Worm (Caenorhabditis elegans) whole organism, mixed stage, embryonic: ENCODE measurements around the gene nhr-282.
"Not testable (repeated sequence)": the region's sequence is repeated elsewhere in the genome, so short reads cannot be mapped to it uniquely, and the experiment has no call there.

ENCODE experiments used
- bed-3 ChIP-seq: fragments of 200-800 bp; sonication (Bioruptor generic); optimal IDR thresholded peaks from 3 replicates; lab custom pipeline; 2018; ENCODE audit warnings: mild to moderate bottlenecking, missing genetic modification characterization, moderate library complexity, missing compliant biosample characterization
- ceh-39 ChIP-seq: fragments of 150-350 bp; optimal IDR thresholded peaks from 2 replicates; lab custom pipeline; 2014; ENCODE audit warnings: missing biosample characterization, missing genetic modification characterization
- ceh-43 ChIP-seq: fragments of 200-800 bp; sonication (Bioruptor generic); optimal IDR thresholded peaks from 2 replicates; lab custom pipeline; 2018; ENCODE audit warnings: mild to moderate bottlenecking, missing genetic modification characterization, moderate library complexity, missing compliant biosample characterization
- ceh-83 ChIP-seq: fragments of 200-800 bp; sonication (Bioruptor generic); optimal IDR thresholded peaks from 2 replicates; lab custom pipeline; 2018; ENCODE audit warnings: mild to moderate bottlenecking, missing genetic modification characterization, missing compliant biosample characterization
- ces-1 ChIP-seq: fragments of 150-350 bp; optimal IDR thresholded peaks from 2 replicates; lab custom pipeline; 2014; ENCODE audit warnings: missing biosample characterization, missing genetic modification reagents, missing genetic modification characterization
- cnd-1 ChIP-seq: fragments of 200-800 bp; sonication (Bioruptor generic); optimal IDR thresholded peaks from 2 replicates; lab custom pipeline; 2018; ENCODE audit warnings: mild to moderate bottlenecking, missing genetic modification characterization, missing compliant biosample characterization
- drap-1 ChIP-seq: fragments of 200-800 bp; sonication (Bioruptor generic); optimal IDR thresholded peaks from 3 replicates; lab custom pipeline; 2018; ENCODE audit warnings: mild to moderate bottlenecking, missing genetic modification characterization, missing compliant biosample characterization
- elt-1 ChIP-seq: sonication (generic microtip); optimal IDR thresholded peaks from 2 replicates; lab custom pipeline; 2017; ENCODE audit warnings: missing genetic modification characterization, mild to moderate bottlenecking, missing compliant biosample characterization, antibody characterized with exemption, moderate library complexity, borderline replicate concordance; ENCODE audit not compliant: insufficient read depth
- elt-3 ChIP-seq: fragments of 150-350 bp; optimal IDR thresholded peaks from 2 replicates; lab custom pipeline; 2014; ENCODE audit warnings: missing biosample characterization, missing genetic modification characterization
- flh-1 ChIP-seq: fragments of 200-800 bp; sonication (Bioruptor generic); optimal IDR thresholded peaks from 2 replicates; lab custom pipeline; 2018; ENCODE audit warnings: mild to moderate bottlenecking, missing genetic modification characterization, moderate library complexity, missing compliant biosample characterization
- ham-2 ChIP-seq: fragments of 200-800 bp; sonication (Bioruptor generic); optimal IDR thresholded peaks from 2 replicates; lab custom pipeline; 2018; ENCODE audit warnings: mild to moderate bottlenecking, missing genetic modification characterization, missing compliant biosample characterization
- hlh-1 ChIP-seq: fragments of 150-350 bp; optimal IDR thresholded peaks from 2 replicates; lab custom pipeline; 2014; ENCODE audit warnings: missing biosample characterization, missing genetic modification reagents, missing genetic modification characterization
- lin-13 ChIP-seq: fragments of 150-350 bp; optimal IDR thresholded peaks from 2 replicates; lab custom pipeline; 2014; ENCODE audit warnings: missing biosample characterization, missing genetic modification characterization
- lin-32 ChIP-seq: fragments of 200-800 bp; sonication (Bioruptor generic); optimal IDR thresholded peaks from 2 replicates; lab custom pipeline; 2018; ENCODE audit warnings: mild to moderate bottlenecking, missing genetic modification characterization, missing compliant biosample characterization
- lsy-2 ChIP-seq: fragments of 150-350 bp; optimal IDR thresholded peaks from 2 replicates; lab custom pipeline; 2014; ENCODE audit warnings: missing biosample characterization, missing genetic modification characterization
- mab-5 ChIP-seq: fragments of 150-350 bp; optimal IDR thresholded peaks from 2 replicates; lab custom pipeline; 2014; ENCODE audit warnings: missing biosample characterization, missing genetic modification characterization
- mep-1 ChIP-seq: fragments of 150-350 bp; optimal IDR thresholded peaks from 2 replicates; lab custom pipeline; 2017; ENCODE audit warnings: missing biosample characterization, missing genetic modification reagents, missing genetic modification characterization, inconsistent platforms
- mls-2 ChIP-seq: sonication (generic microtip); optimal IDR thresholded peaks from 2 replicates; lab custom pipeline; 2016; ENCODE audit warnings: mild to moderate bottlenecking, missing genetic modification characterization, moderate library complexity, missing compliant biosample characterization
- nhr-2 ChIP-seq: fragments of 150-350 bp; optimal IDR thresholded peaks from 2 replicates; lab custom pipeline; 2014; ENCODE audit warnings: missing biosample characterization, missing genetic modification characterization
- nhr-237 ChIP-seq: fragments of 150-350 bp; optimal IDR thresholded peaks from 2 replicates; lab custom pipeline; 2014; ENCODE audit warnings: missing biosample characterization, missing genetic modification characterization
- nhr-76 ChIP-seq: sonication (generic microtip); optimal IDR thresholded peaks from 2 replicates; lab custom pipeline; 2017; ENCODE audit warnings: missing biosample characterization, missing genetic modification characterization
- pha-4 ChIP-seq: fragments of 150-350 bp; optimal IDR thresholded peaks from 2 replicates; lab custom pipeline; 2018; ENCODE audit warnings: missing biosample characterization, missing genetic modification reagents, missing genetic modification characterization
- sem-2 ChIP-seq: fragments of 200-800 bp; sonication (Bioruptor generic); optimal IDR thresholded peaks from 2 replicates; lab custom pipeline; 2018; ENCODE audit warnings: mild to moderate bottlenecking, missing genetic modification characterization, missing compliant biosample characterization
- snpc-4 ChIP-seq: fragments of 150-350 bp; optimal IDR thresholded peaks from 2 replicates; lab custom pipeline; 2014; ENCODE audit warnings: missing biosample characterization, missing genetic modification characterization
- sptf-1 ChIP-seq: sonication (generic microtip); optimal IDR thresholded peaks from 2 replicates; lab custom pipeline; 2017; ENCODE audit warnings: mild to moderate bottlenecking, missing genetic modification characterization, moderate library complexity, missing compliant biosample characterization
- unc-120 ChIP-seq: sonication (generic microtip); optimal IDR thresholded peaks from 2 replicates; lab custom pipeline; 2017; ENCODE audit warnings: missing genetic modification characterization, missing compliant biosample characterization; ENCODE audit not compliant: poor library complexity, severe bottlenecking
- unc-39 ChIP-seq: fragments of 150-350 bp; optimal IDR thresholded peaks from 2 replicates; lab custom pipeline; 2014; ENCODE audit warnings: missing biosample characterization, missing genetic modification characterization
- unc-62 ChIP-seq: fragments of 150-350 bp; optimal IDR thresholded peaks from 2 replicates; lab custom pipeline; 2014; ENCODE audit warnings: missing biosample characterization, missing genetic modification reagents, missing genetic modification characterization
- ztf-11 ChIP-seq: fragments of 150-350 bp; optimal IDR thresholded peaks from 2 replicates; lab custom pipeline; 2014; ENCODE audit warnings: missing biosample characterization, missing genetic modification characterization

nhr-282 gene

DNA sequence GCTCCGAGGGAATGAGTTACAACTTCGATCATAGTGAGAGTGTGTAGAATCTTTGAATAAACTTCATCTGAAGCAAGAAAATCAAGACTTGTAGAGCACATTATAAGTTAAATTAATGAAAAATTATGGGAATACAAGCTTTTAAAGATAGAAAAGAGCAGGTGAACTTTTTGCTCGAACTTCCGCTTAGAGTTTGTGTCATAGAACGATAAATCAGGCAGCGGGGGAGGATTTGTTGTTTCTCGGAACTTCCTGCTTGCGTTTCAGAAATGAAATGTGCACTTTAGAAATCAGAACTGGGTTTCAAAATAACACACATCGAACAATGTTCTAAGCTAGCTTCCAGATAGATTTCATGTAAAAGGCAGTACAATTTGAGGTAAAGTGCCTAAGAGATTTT is 29.0 kb downstream of the nhr-282 start, which contains the start of gene srh-149:
TSS of gene srh-149 (minus strand) at position 101 of the 400 bp plus-strand sequence.
- TF ChIP-seq sptf-1 (tag; lab: Kevin White, UChicago) (no peak), flh-1 (GFP tag; lab: Kevin White, UChicago) (no peak), pha-4 (tag; lab: Kevin White, UChicago) (no peak), elt-3 (tag; lab: Kevin White, UChicago) (no peak), elt-1 (tag; lab: Kevin White, UChicago) (no peak), hlh-1 (tag; lab: Kevin White, UChicago) (no peak), bed-3 (GFP tag; lab: Kevin White, UChicago) (no peak), nhr-76 (tag; lab: Kevin White, UChicago) (no peak), mab-5 (tag; lab: Kevin White, UChicago) (no peak), nhr-2 (no peak), lin-13 (no peak), nhr-237 (tag; lab: Kevin White, UChicago) (no peak), cnd-1 (no peak), sem-2 (no peak), mls-2 (tag; lab: Kevin White, UChicago) (no peak)
- TF ChIP-seq, all 35 proteins: peak for 0

- TF ChIP-seq lin-13; bed-3 (GFP tag; lab: Kevin White, UChicago); elt-1 (tag; lab: Kevin White, UChicago): not testable (repeated sequence)
Measured at ce11 chrV:15850276-15850811, 38.3 kb downstream of the nhr-282 start, which contains the start of gene srh-147. TSS of gene srh-147 (minus strand) at chrV:15850326.

ce11 chrV:15858292-15858691 is 46.2 kb downstream of the nhr-282 start, which contains the start of gene srh-148:
TSS of gene srh-148 (minus strand) at chrV:15858392.
- TF ChIP-seq ceh-83 (GFP tag; lab: Kevin White, UChicago): no peak
- no peak for TF ChIP-seq mep-1 (tag; lab: Kevin White, UChicago)
- no peak for TF ChIP-seq ztf-11 (tag; lab: Kevin White, UChicago)
- TF ChIP-seq unc-120 (tag; lab: Kevin White, UChicago): no peak
- TF ChIP-seq ham-2 (GFP tag; lab: Kevin White, UChicago): no peak
- TF ChIP-seq flh-1 (GFP tag; lab: Kevin White, UChicago): no peak
- TF ChIP-seq mab-5 (tag; lab: Kevin White, UChicago): no peak
- no peak for TF ChIP-seq unc-62
- no peak for TF ChIP-seq drap-1 (GFP tag; lab: Kevin White, UChicago)
- no peak for TF ChIP-seq lsy-2 (tag; lab: Kevin White, UChicago)
- no peak for TF ChIP-seq lin-13
- no peak for TF ChIP-seq sptf-1 (tag; lab: Kevin White, UChicago)
- TF ChIP-seq ceh-39 (tag; lab: Kevin White, UChicago): no peak
- TF ChIP-seq elt-1 (tag; lab: Kevin White, UChicago): no peak
- no peak for TF ChIP-seq nhr-237 (tag; lab: Kevin White, UChicago)
- no peak for TF ChIP-seq ces-1 (GFP tag; lab: Kevin White, UChicago)
- no peak for TF ChIP-seq ceh-43
- TF ChIP-seq unc-39: no peak
- no peak for TF ChIP-seq sem-2

DNA sequence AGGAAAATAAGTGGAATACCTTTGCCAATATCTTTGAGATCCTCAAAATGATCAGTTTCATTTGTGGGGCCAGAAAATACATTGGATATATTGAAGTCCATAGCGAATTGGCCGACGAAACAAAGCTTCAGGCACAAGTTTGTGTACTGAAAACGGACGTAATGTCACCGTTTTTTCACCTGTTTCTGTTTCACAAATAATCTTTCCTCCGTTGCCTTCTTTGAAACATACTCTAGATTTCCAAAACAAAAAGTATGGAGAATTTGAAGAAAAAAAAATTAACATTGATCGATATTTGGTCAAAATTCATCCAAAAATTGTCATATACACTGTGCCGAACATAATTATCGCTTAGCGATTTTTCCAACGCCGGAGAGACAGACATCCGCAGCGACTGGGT is 50.5 kb downstream of the nhr-282 start, which contains the start of gene srz-12:
TSS of gene srz-12 (minus strand) at position 101 of the 400 bp plus-strand sequence.
- TF ChIP-seq lin-32 (GFP tag; lab: Kevin White, UChicago) (no peak), mep-1 (tag; lab: Kevin White, UChicago) (no peak), cnd-1 (no peak), snpc-4 (tag; lab: Kevin White, UChicago) (no peak), sem-2 (no peak), unc-39 (no peak), bed-3 (GFP tag; lab: Kevin White, UChicago) (no peak), hlh-1 (tag; lab: Kevin White, UChicago) (no peak), ces-1 (GFP tag; lab: Kevin White, UChicago) (no peak)
